Worm (Caenorhabditis elegans): ENCODE measurements around the gene aco-2.

aco-2 gene

DNA sequence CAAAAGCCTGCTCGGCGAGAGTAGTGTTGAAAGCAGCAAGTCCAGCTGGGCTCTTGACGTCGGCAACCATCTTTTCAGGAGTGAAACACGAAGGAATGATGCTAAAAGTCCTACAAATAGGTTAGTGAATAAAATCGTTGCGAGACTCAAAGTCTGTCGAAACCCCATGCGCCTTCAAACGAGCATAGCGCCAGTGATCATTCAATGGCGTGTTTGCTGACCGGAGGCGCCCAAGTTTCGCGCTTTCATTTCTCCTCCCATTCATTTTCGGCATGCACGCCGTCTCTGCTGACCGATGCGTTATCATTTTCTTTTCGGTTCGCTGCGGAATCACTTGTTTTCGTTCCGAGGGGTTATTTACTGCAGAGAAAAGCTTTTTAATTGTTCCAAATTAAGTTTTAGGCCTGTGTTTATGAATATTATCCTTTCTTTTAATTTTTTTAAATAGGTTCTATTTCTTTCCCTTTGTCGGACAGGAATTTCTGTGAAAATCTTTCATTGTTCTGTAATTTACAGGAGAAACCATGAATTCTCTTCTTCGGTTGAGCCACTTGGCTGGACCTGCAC is at the start of gene aco-2, which contains the start of gene eef-1B.1 (continued):
- TF ChIP-seq mxl-3 (GFP tag; optimal IDR thresholded peaks at IDR 0.05) (peak; percentile 92), dmd-8 (GFP tag; IDR thresholded peaks at IDR 0.05) (no peak), lin-13 (GFP tag; optimal IDR thresholded peaks at IDR 0.05) (peak; percentile 92), ctbp-1 (GFP tag; IDR thresholded peaks at IDR 0.05) (peak; percentile 54), nhr-48 (tag; optimal IDR thresholded peaks at IDR 0.05) (peak; percentile 75)

DNA sequence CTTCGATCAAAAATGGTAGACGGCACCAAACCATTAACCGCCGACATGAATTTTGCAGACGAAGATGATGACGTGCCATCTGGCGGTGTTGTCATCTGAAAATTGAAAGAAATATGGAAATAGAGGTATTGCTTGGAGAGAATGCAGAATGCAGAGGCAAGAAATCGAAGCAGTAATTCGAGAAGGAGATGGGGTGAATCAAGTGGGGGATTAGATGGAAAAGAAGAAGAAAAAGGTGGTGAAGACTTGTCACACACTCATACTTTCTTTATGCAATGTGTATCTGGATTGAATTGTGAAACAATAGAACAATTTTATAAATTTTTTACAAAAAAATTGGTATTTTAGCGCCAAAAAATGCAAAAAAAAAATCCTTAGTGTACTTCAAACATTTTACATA is 48.7 kb upstream of the aco-2 start, which contains the start of gene tag-250:
tag-250 (minus strand) TSS at position 101 of the 400 bp plus-strand sequence.
- TF ChIP-seq unc-62 (GFP tag; optimal IDR thresholded peaks at IDR 0.05 in 1 of 2) (peak in 1 of 2 experiments; percentile 72), unc-62 (tag; optimal IDR thresholded peaks at IDR 0.05) (no peak), zfp-3 (GFP tag; conservative IDR thresholded peaks at IDR 0.05) (no peak), mep-1 (tag; optimal IDR thresholded peaks at IDR 0.05) (no peak), nhr-25 (tag; optimal IDR thresholded peaks at IDR 0.05; ENCODE audit: borderline replicate concordance, insufficient read depth) (no peak), ces-1 (GFP tag; optimal IDR thresholded peaks at IDR 0.05) (no peak), pha-4 (GFP tag; IDR thresholded peaks at IDR 0.05) (no peak), pha-4 (tag; optimal IDR thresholded peaks at IDR 0.05) (no peak), unc-39 (tag; optimal IDR thresholded peaks at IDR 0.05) (no peak)

DNA sequence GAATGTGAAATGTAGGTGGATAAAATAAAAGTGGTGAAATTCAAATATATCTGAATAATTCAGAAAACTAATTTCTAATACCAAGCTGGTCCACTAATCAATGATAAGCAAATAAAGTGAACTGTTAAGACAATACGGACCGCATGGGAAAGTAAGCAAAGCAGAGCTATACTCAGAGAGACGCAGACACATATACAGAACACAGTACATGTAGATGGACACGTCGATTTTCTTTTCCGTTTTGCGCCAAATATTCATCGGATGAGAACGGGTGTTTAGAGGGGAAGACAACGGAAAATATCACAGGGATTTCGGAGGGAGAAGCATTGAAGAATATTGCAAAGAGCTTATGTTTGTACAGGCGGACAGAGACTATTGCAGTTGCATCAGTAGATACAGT is 47.5 kb upstream of the aco-2 start:
- TF ChIP-seq Y48G9A.11 (GFP tag; IDR thresholded peaks at IDR 0.05) (no peak), ztf-11 (tag; optimal IDR thresholded peaks at IDR 0.05) (no peak), aha-1 (tag) (peak; percentile 70), mes-2 (tag; optimal IDR thresholded peaks at IDR 0.05; ENCODE audit: poor library complexity, severe bottlenecking) (peak; percentile 7), mep-1 (tag; optimal IDR thresholded peaks at IDR 0.05) (no peak), ceh-82 (tag; optimal IDR thresholded peaks at IDR 0.05) (no peak), zag-1 (tag; optimal IDR thresholded peaks at IDR 0.05) (no peak)

DNA sequence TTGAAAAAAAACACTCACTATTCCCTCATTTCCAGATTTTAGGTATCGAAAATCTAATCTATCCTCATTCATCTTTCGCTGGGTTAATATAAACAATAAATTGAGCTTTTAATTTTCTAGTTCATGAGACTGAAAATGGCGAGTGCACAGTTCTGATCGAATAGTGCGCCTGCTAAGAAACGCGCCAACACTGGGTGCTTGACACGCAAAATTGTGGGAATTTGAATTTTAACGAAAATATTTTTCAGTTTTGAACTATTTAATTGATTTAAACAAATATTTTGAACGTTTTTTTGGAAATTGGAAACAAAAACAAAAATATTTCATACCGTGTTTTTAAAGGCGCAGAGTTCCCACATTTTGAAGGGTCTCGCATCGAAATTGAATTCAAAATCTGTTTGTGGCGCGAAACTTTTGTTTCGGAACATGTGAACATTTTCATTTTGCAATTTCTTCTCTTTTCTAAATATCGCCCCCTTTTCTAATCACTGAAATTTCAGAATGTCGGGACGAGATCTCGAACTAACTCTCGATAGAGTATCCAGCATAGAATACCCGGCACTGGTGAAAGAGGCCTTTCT is 44.9 kb upstream of the aco-2 start, which contains the start of the genes C29E4.13 and npp-15:
C29E4.13 (minus strand) TSS at position 169 of the 581 bp plus-strand sequence.
npp-15 (plus strand) TSS at position 495 of the 581 bp plus-strand sequence.
- peak; percentile 64 for TF ChIP-seq mes-2 (tag; optimal IDR thresholded peaks at IDR 0.05; ENCODE audit: poor library complexity, severe bottlenecking)
- no peak for TF ChIP-seq saeg-2 (GFP tag; IDR thresholded peaks at IDR 0.05)
- no peak for TF ChIP-seq ZK337.2 (GFP tag; IDR thresholded peaks at IDR 0.05)
- TF ChIP-seq zip-11 (GFP tag; IDR thresholded peaks at IDR 0.05) = no peak
- TF ChIP-seq unc-62 (GFP tag; optimal IDR thresholded peaks at IDR 0.05 in 1 of 2) = no peak
- no peak for TF ChIP-seq unc-62 (tag; optimal IDR thresholded peaks at IDR 0.05)
- peak; percentile 10 for TF ChIP-seq mep-1 (tag; optimal IDR thresholded peaks at IDR 0.05)
- no peak for TF ChIP-seq egl-27 (tag; optimal IDR thresholded peaks at IDR 0.05)
- no peak for TF ChIP-seq pha-4 (GFP tag; IDR thresholded peaks at IDR 0.05)
- TF ChIP-seq pha-4 (tag; optimal IDR thresholded peaks at IDR 0.05) = no peak
- TF ChIP-seq R02D3.7 (tag; optimal IDR thresholded peaks at IDR 0.05) = no peak
- TF ChIP-seq nhr-111 (GFP tag; optimal IDR thresholded peaks at IDR 0.05) = no peak
- TF ChIP-seq F26F4.8 (GFP tag; conservative IDR thresholded peaks at IDR 0.05) = no peak
- TF ChIP-seq lin-1 (GFP tag; IDR thresholded peaks at IDR 0.05) = no peak
- peak; percentile 72 for TF ChIP-seq T20F7.1 (GFP tag; optimal IDR thresholded peaks at IDR 0.05)
- no peak for TF ChIP-seq tra-1 (GFP tag; IDR thresholded peaks at IDR 0.05)
- TF ChIP-seq lim-7 (GFP tag; IDR thresholded peaks at IDR 0.05) = no peak
- TF ChIP-seq pqm-1 (tag; optimal IDR thresholded peaks at IDR 0.05) = peak; percentile 21
- TF ChIP-seq fkh-10 (GFP tag; optimal IDR thresholded peaks at IDR 0.05) = no peak
- TF ChIP-seq daf-16 (GFP tag; optimal IDR thresholded peaks at IDR 0.05) = no peak
- TF ChIP-seq daf-16 (tag; optimal IDR thresholded peaks at IDR 0.05) = peak; percentile 37
- TF ChIP-seq ces-1 (GFP tag; optimal IDR thresholded peaks at IDR 0.05) = no peak
- TF ChIP-seq dpl-1 (GFP tag; optimal IDR thresholded peaks at IDR 0.05) = peak; percentile 81
- no peak for TF ChIP-seq ceh-32 (tag; optimal IDR thresholded peaks at IDR 0.05; ENCODE audit: poor library complexity)
- peak; percentile 12 for TF ChIP-seq hlh-30 (tag; optimal IDR thresholded peaks at IDR 0.05; ENCODE audit: insufficient read depth)
- TF ChIP-seq nhr-76 (tag; optimal IDR thresholded peaks at IDR 0.05) = no peak
- no peak for TF ChIP-seq ceh-44 (GFP tag; IDR thresholded peaks at IDR 0.05)
- TF ChIP-seq nhr-28 (tag; optimal IDR thresholded peaks at IDR 0.05) = peak; percentile 34
- no peak for TF ChIP-seq Y105C5A.15 (GFP tag; IDR thresholded peaks at IDR 0.05)
- TF ChIP-seq sdz-12 (GFP tag; optimal IDR thresholded peaks at IDR 0.05) = no peak
- no peak for TF ChIP-seq nhr-6 (tag; optimal IDR thresholded peaks at IDR 0.05)
- peak; percentile 28 for TF ChIP-seq dve-1 (tag; optimal IDR thresholded peaks at IDR 0.05; ENCODE audit: insufficient read depth)

All from whole organism, L4 larva.